Fruit fly (Drosophila melanogaster): ENCODE measurements around the gene prc.
A peak's percentile ranks its signal among the peaks of the same experiment; 100 is the strongest.

Gene prc

dm6 chr3L:11984606-11985005 lies 18.7 kb upstream of the prc start, which contains the start of gene CG6938:
Gene CG6938 (plus strand): TSS chr3L:11984906.
- TF ChIP-seq CG2875 (GFP tag; optimal IDR thresholded peaks at IDR 0.05) (no peak), grn (GFP tag; optimal IDR thresholded peaks at IDR 0.05) (no peak), Ets65A (GFP tag) (peak; percentile 83)

dm6 chr3L:11975811-11976210 lies 9.9 kb upstream of the prc start, which contains the start of gene CG43896:
Gene CG43896 (plus strand): TSS chr3L:11976111.
- no peak for TF ChIP-seq al (GFP tag; IDR thresholded peaks at IDR 0.05)
- no peak for TF ChIP-seq CG6813 (GFP tag; optimal IDR thresholded peaks at IDR 0.05)
- TF ChIP-seq org-1 (GFP tag; optimal IDR thresholded peaks at IDR 0.05): no peak
- TF ChIP-seq fu2 (GFP tag; optimal IDR thresholded peaks at IDR 0.05): no peak
- no peak for TF ChIP-seq Max (GFP tag; optimal IDR thresholded peaks at IDR 0.05)
- no peak for TF ChIP-seq CG42726 (GFP tag; IDR thresholded peaks at IDR 0.05; ENCODE audit: partially characterized antibody)
- TF ChIP-seq Fer3 (tag; optimal IDR thresholded peaks at IDR 0.05): no peak
- no peak for TF ChIP-seq sob (GFP tag; IDR thresholded peaks at IDR 0.05)
- TF ChIP-seq CG2120 (GFP tag; optimal IDR thresholded peaks at IDR 0.05): no peak
- TF ChIP-seq CG33213 (GFP tag; optimal IDR thresholded peaks at IDR 0.05): no peak
- TF ChIP-seq CG15514 (GFP tag; optimal IDR thresholded peaks at IDR 0.05): no peak
- no peak for TF ChIP-seq Aef1 (GFP tag; IDR thresholded peaks at IDR 0.05)
- no peak for TF ChIP-seq chinmo (GFP tag; IDR thresholded peaks at IDR 0.05; ENCODE audit: partially characterized antibody)
- no peak for TF ChIP-seq disco-r (GFP tag; optimal IDR thresholded peaks at IDR 0.05)
- TF ChIP-seq pzg (GFP tag; optimal IDR thresholded peaks at IDR 0.05): no peak
- no peak for TF ChIP-seq Bteb2 (GFP tag; optimal IDR thresholded peaks at IDR 0.05)
- TF ChIP-seq HmgD (GFP tag; optimal IDR thresholded peaks at IDR 0.05): no peak
- no peak for TF ChIP-seq CG4328 (GFP tag; optimal IDR thresholded peaks at IDR 0.05)

dm6 chr3L:11974605-11975004 lies 8.7 kb upstream of the prc start, which contains the start of gene CG14125:
Gene CG14125 (plus strand): TSS chr3L:11974905.
- no peak for TF ChIP-seq Dbx (GFP tag; IDR thresholded peaks at IDR 0.05)
- TF ChIP-seq Bteb2 (GFP tag; optimal IDR thresholded peaks at IDR 0.05): no peak
- TF ChIP-seq pho (GFP tag; optimal IDR thresholded peaks at IDR 0.05): no peak
- TF ChIP-seq unc-4 (GFP tag; IDR thresholded peaks at IDR 0.05; ENCODE audit: partially characterized antibody): no peak
- TF ChIP-seq ems (GFP tag; optimal IDR thresholded peaks at IDR 0.05): no peak
- TF ChIP-seq CG6854 (GFP tag; optimal IDR thresholded peaks at IDR 0.05): no peak
- no peak for TF ChIP-seq z (GFP tag; IDR thresholded peaks at IDR 0.05)
- TF ChIP-seq CG1792 (GFP tag; optimal IDR thresholded peaks at IDR 0.05): no peak
- TF ChIP-seq CG30431 (GFP tag; optimal IDR thresholded peaks at IDR 0.05): no peak
- TF ChIP-seq CG13424 (tag; optimal IDR thresholded peaks at IDR 0.05): no peak
- TF ChIP-seq kni (GFP tag; optimal IDR thresholded peaks at IDR 0.05): no peak
- TF ChIP-seq zen2 (GFP tag; IDR thresholded peaks at IDR 0.05; ENCODE audit: partially characterized antibody): no peak
- TF ChIP-seq CG5180 (GFP tag; optimal IDR thresholded peaks at IDR 0.05): no peak
- TF ChIP-seq Myb (GFP tag; optimal IDR thresholded peaks at IDR 0.05): no peak

dm6 chr3L:11973690-11974089 lies 7.8 kb upstream of the prc start, which contains the start of gene CG42397:
Gene CG42397 (minus strand): TSS chr3L:11973790.
- TF ChIP-seq CG32772 (GFP tag; IDR thresholded peaks at IDR 0.05): no peak
- TF ChIP-seq D19B (GFP tag; optimal IDR thresholded peaks at IDR 0.05): peak; percentile 39

All from whole organism, embryonic.